Worm (Caenorhabditis elegans): ENCODE data around the gene klp-13.

The klp-13 gene

DNA sequence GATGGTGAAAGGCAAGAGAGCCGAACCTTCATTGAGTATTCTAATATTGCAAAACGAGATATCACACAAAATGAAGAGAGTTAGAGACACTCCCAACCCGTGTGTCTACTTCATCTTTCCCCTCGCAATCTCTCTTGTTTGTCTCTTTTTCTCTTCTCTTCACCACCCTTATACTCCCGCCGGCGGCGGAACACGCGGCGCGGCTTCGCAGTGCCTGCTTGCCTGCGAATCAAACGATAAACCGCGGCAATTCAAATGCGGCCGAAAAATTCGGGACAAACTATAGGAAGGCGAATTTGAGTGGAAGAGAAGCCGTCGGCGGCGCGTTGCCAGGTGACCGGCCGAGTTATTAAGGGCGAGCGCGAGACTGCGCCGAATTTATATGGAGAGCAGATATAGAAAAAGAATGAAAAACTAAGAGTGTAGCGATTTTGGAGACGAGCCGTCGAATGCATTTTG lies at the start of gene klp-13:
TSS of gene klp-13 (plus strand) at position 409 of the 459 bp plus-strand sequence.
- TF ChIP-seq dao-5 (tag; optimal IDR thresholded peaks at IDR 0.05) (no peak), him-1 (tag; optimal IDR thresholded peaks at IDR 0.05) (peak; percentile 76)

DNA sequence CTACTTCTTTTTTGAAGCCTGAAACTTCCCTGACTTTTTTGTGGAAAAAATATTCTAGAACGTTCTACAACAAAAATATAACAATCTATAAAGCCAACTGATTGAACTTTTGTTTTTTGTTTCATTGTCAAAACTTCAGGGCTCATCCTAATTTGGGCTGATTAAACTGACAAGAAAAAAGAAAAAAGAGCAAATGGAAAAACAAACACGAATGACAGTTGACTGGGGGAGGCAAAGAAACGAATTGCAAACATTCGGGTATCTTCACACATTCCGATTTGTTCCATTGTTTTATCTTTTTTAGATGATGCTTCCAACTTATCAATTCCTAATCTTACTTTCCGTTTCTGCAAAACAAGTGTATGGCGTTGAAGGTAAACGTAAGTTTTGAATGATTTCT lies 49.3 kb upstream of the klp-13 start, which contains the start of gene C46F4.3:
TSS of gene C46F4.3 (plus strand) at position 301 of the 400 bp plus-strand sequence.
- TF ChIP-seq dao-5 (tag; optimal IDR thresholded peaks at IDR 0.05) (no peak), W03F9.2 (tag; optimal IDR thresholded peaks at IDR 0.05) (no peak), him-1 (tag; optimal IDR thresholded peaks at IDR 0.05) (no peak)

ce11 chrX:5941325-5941724 lies 43.5 kb upstream of the klp-13 start:
- TF ChIP-seq W03F9.2 (tag; optimal IDR thresholded peaks at IDR 0.05), result no peak
- no peak for TF ChIP-seq him-1 (tag; optimal IDR thresholded peaks at IDR 0.05)
- TF ChIP-seq dao-5 (tag; optimal IDR thresholded peaks at IDR 0.05), result no peak

DNA sequence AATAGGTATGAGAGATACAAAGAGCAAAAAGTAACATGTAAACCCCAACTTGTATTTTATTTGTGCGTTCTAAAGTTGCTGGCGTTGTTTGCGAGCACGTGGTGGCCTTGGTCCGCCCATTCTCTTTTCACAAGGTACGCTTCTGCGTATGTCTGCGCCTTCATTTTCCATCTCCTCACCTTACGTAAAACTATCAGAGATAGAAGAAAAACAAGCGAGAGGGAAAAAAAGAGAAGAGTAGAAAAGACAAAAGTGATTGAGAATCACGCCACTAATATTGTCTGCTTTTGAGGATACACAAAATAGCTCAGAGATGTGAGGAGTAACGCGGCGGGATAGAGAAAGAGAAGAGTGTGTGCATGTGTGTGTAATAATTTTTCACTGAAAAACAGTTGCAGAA lies 42.6 kb upstream of the klp-13 start:
- TF ChIP-seq dao-5 (tag; optimal IDR thresholded peaks at IDR 0.05) (no peak), him-1 (tag; optimal IDR thresholded peaks at IDR 0.05) (no peak), W03F9.2 (tag; optimal IDR thresholded peaks at IDR 0.05) (peak; percentile 17)

DNA sequence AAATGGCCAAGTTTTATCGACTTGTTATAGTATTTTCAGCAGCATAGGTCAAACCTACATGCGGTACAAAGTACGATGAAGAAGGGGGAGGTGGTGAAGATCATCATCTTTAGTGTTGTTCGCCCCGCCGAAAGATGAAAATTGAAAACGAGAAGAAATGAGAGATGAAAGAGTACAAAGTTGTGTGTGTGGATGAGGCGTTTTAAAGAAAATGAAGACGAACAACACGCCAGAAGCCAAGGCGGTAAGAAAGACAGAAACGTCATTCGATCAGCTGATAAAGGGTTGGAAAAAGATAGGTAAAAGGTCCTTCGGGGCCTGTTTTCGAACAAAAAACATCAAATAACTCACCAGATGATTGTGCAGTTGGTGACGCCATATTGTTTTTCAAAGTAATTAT lies 40.9 kb upstream of the klp-13 start:
- TF ChIP-seq him-1 (tag; optimal IDR thresholded peaks at IDR 0.05), result no peak
- no peak for TF ChIP-seq dao-5 (tag; optimal IDR thresholded peaks at IDR 0.05)
- TF ChIP-seq W03F9.2 (tag; optimal IDR thresholded peaks at IDR 0.05), result no peak

DNA sequence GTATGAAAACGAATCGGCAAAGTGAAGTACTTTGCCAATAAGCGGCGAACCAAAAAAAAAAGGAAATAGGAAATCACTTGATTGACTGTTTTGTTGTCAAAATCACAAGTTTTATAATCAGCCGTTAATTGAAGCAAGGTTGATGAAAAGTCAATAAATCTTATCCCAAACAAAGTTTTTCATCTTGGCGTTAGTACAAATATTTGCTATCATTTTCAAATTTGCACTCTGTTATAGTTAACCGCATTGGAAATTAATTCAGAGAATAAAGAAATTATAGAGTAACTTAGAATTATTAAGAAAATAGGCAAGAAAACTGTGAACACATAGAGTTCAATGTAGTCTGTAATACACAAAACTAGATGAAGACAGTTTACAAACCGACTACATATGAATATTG lies 40.3 kb upstream of the klp-13 start, which contains the start of gene acs-17:
TSS of gene acs-17 (minus strand) at position 23 of the 400 bp plus-strand sequence.
- TF ChIP-seq dao-5 (tag; optimal IDR thresholded peaks at IDR 0.05) (no peak), W03F9.2 (tag; optimal IDR thresholded peaks at IDR 0.05) (no peak), him-1 (tag; optimal IDR thresholded peaks at IDR 0.05) (no peak)

DNA sequence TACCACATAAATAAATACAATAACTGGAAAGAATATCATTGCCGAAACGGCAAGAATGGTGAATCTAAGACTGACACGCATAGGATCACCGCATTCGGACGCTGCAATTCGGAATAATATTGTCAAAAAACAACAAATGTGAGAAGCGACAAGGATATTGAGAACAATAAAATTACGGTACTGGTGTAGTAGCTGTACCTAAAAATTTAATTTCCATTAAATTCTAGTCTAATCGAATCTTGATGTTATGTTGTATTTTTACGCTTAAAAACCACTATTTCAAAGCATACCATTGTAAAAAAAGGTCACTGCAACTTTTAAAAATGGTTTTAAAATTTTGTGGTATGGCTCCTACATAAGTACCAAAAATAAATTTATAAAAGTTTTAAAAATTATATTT lies 36.0 kb upstream of the klp-13 start, which contains the start of gene mig-23:
TSS of gene mig-23 (minus strand) at position 101 of the 400 bp plus-strand sequence.
- TF ChIP-seq him-1 (tag; optimal IDR thresholded peaks at IDR 0.05) (no peak), W03F9.2 (tag; optimal IDR thresholded peaks at IDR 0.05) (no peak), dao-5 (tag; optimal IDR thresholded peaks at IDR 0.05) (no peak)

DNA sequence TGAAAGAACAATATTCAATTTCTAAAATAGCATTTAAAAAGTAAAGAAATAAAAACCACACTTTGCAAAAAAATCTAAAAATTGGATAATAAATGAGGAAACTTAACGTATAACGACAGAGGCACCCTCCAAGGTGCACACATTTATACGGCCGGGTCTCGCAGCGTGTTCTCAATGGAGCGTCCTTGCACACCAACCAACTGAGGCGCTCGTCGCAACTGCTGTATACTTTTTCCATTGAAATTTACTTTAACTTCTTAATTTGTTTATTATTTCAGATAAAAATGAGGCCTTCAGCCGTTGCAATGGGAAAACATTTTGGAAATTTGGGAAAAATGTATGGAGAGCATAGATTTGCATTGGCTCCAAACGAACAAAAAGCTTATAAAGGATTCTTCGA lies 31.6 kb upstream of the klp-13 start, which contains the start of the genes R07E4.5 and R07E4.3:
TSS of gene R07E4.5 (minus strand) at position 1 of the 400 bp plus-strand sequence.
TSS of gene R07E4.3 (plus strand) at position 285 of the 400 bp plus-strand sequence.
- TF ChIP-seq W03F9.2 (tag; optimal IDR thresholded peaks at IDR 0.05) (peak; percentile 63), dao-5 (tag; optimal IDR thresholded peaks at IDR 0.05) (no peak), him-1 (tag; optimal IDR thresholded peaks at IDR 0.05) (peak; percentile 8)

DNA sequence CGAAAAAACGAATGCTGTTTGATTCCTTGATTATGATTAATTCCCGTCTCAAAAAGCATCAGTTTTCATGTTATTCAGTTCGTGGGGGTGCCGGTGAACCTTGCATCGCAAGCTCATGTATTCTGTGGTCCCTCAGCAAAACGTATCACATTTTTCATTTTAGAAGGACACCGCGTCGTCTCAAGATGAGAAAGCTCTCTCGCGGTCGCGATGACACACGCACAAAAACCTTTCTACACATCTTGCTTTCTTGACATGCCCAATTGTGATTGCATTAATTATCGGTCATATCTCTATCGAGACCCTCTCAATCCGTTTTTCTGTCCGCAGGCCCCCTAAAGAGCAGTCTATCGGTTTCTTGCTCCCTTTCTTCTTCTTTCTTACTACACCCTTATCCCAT lies 28.7 kb upstream of the klp-13 start:
- no peak for TF ChIP-seq dao-5 (tag; optimal IDR thresholded peaks at IDR 0.05)
- TF ChIP-seq him-1 (tag; optimal IDR thresholded peaks at IDR 0.05), result no peak
- TF ChIP-seq W03F9.2 (tag; optimal IDR thresholded peaks at IDR 0.05), result no peak

- TF ChIP-seq W03F9.2 (tag; optimal IDR thresholded peaks at IDR 0.05) (no peak), dao-5 (tag; optimal IDR thresholded peaks at IDR 0.05) (no peak), him-1 (tag; optimal IDR thresholded peaks at IDR 0.05) (no peak)
Observed at ce11 chrX:5958815-5959214, 26.0 kb upstream of the klp-13 start, which contains the start of gene R07E4.1. Gene R07E4.1 (plus strand): TSS chrX:5959115.

ce11 chrX:5960872-5961271 lies 23.9 kb upstream of the klp-13 start:
- TF ChIP-seq him-1 (tag; optimal IDR thresholded peaks at IDR 0.05) (no peak), dao-5 (tag; optimal IDR thresholded peaks at IDR 0.05) (no peak), W03F9.2 (tag; optimal IDR thresholded peaks at IDR 0.05) (no peak)

DNA sequence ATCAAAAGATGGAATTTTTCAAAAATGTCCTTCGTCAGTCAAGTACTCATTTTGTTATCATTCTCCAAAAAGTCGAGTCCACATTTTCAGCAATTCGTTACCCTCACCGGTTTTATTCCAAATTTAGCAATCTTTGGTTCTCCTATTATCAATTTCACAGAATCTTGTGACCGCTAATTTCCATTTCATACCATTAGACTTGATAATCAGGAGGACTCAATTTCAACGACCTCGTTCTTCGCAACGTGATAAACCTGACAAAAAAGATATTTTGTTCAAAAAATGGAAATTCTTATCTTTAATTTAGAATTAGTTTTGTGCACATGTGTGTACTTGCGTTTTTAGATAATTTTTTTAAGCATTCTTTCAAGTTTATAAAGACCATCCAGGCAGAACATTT lies 22.2 kb upstream of the klp-13 start:
- TF ChIP-seq him-1 (tag; optimal IDR thresholded peaks at IDR 0.05) (no peak), dao-5 (tag; optimal IDR thresholded peaks at IDR 0.05) (no peak), W03F9.2 (tag; optimal IDR thresholded peaks at IDR 0.05) (no peak)

- TF ChIP-seq him-1 (tag; optimal IDR thresholded peaks at IDR 0.05) (no peak), W03F9.2 (tag; optimal IDR thresholded peaks at IDR 0.05) (no peak)
Observed at ce11 chrX:5972212-5972611, 12.6 kb upstream of the klp-13 start.

ce11 chrX:5975228-5975627 lies 9.6 kb upstream of the klp-13 start:
- TF ChIP-seq W03F9.2 (tag; optimal IDR thresholded peaks at IDR 0.05) (no peak), him-1 (tag; optimal IDR thresholded peaks at IDR 0.05) (no peak), dao-5 (tag; optimal IDR thresholded peaks at IDR 0.05) (no peak)

ce11 chrX:5975726-5976125 lies 9.1 kb upstream of the klp-13 start:
- TF ChIP-seq him-1 (tag; optimal IDR thresholded peaks at IDR 0.05), result no peak
- no peak for TF ChIP-seq W03F9.2 (tag; optimal IDR thresholded peaks at IDR 0.05)
- no peak for TF ChIP-seq dao-5 (tag; optimal IDR thresholded peaks at IDR 0.05)
